Worm (Caenorhabditis elegans) whole organism, L4 larva: ENCODE data around the gene irld-24.

ENCODE experiments used
- D1046.2 ChIP-seq: fragments of 200-800 bp; sonication (Bioruptor generic); IDR thresholded peaks from 2 replicates; pipeline ENCODE4 v1.3.6; 2022; ENCODE audit warnings: missing genetic modification characterization, missing compliant biosample characterization
- F49E8.2 ChIP-seq: sonication (generic microtip); optimal IDR thresholded peaks from 2 replicates; lab custom pipeline; 2016; ENCODE audit warnings: missing compliant biosample characterization, mild to moderate bottlenecking, missing genetic modification characterization, borderline replicate concordance
- R02D3.7 ChIP-seq: fragments of 150-350 bp; sonication (generic microtip); optimal IDR thresholded peaks from 3 replicates; lab custom pipeline; 2014; ENCODE audit warnings: missing biosample characterization, missing genetic modification characterization
- T20F7.1 ChIP-seq: fragments of 200-800 bp; sonication (Bioruptor generic); optimal IDR thresholded peaks from 2 replicates; lab custom pipeline; 2018; ENCODE audit warnings: mild to moderate bottlenecking, missing genetic modification characterization, missing compliant biosample characterization
- T26A8.4 ChIP-seq: fragments of 200-800 bp; sonication (Bioruptor generic); IDR thresholded peaks from 2 replicates; pipeline ENCODE4 v1.3.6; 2022; ENCODE audit warnings: missing genetic modification characterization, missing compliant biosample characterization
- Y105C5A.15 ChIP-seq: fragments of 200-800 bp; sonication (Bioruptor generic); IDR thresholded peaks from 2 replicates; pipeline ENCODE4 v1.3.6; 2022; ENCODE audit warnings: missing genetic modification characterization, missing compliant biosample characterization
- Y48G9A.11 ChIP-seq: fragments of 200-800 bp; sonication (Bioruptor generic); IDR thresholded peaks from 2 replicates; pipeline ENCODE4 v1.3.6; 2022; ENCODE audit warnings: missing genetic modification reagents, missing genetic modification characterization, missing compliant biosample characterization
- Y75B8A.6 ChIP-seq: fragments of 200-800 bp; sonication (Bioruptor generic); IDR thresholded peaks from 2 replicates; pipeline ENCODE4 v1.3.6; 2022; ENCODE audit warnings: missing genetic modification reagents, missing genetic modification characterization, missing compliant biosample characterization
- ama-1 ChIP-seq: fragments of 150-350 bp; optimal IDR thresholded peaks from 2 replicates; lab custom pipeline; 2014; ENCODE audit warnings: inconsistent platforms, mixed read lengths
- ceh-20 ChIP-seq: fragments of 200-800 bp; sonication (Bioruptor generic); IDR thresholded peaks from 2 replicates; pipeline ENCODE4 v1.3.6; 2022; ENCODE audit warnings: missing genetic modification reagents, missing genetic modification characterization, missing compliant biosample characterization
- ceh-62 ChIP-seq: sonication (generic microtip); optimal IDR thresholded peaks from 2 replicates; lab custom pipeline; 2017; ENCODE audit warnings: missing biosample characterization, missing genetic modification characterization
- ceh-82 ChIP-seq: sonication (generic microtip); optimal IDR thresholded peaks from 2 replicates; lab custom pipeline; 2017; ENCODE audit warnings: missing biosample characterization, missing genetic modification characterization
- ces-1 ChIP-seq: fragments of 150-350 bp; sonication (generic microtip); optimal IDR thresholded peaks from 4 replicates; lab custom pipeline; 2014; ENCODE audit warnings: missing biosample characterization, missing genetic modification reagents, missing genetic modification characterization
- daf-16 ChIP-seq, 3 experiments: sonication (generic microtip); optimal IDR thresholded peaks; 2 replicates each; lab custom pipeline; 2016 to 2017; ENCODE audit warnings: missing genetic modification characterization in 3 of 3, missing genetic modification reagents in 3 of 3, mild to moderate bottlenecking in 2 of 3, missing compliant biosample characterization in 2 of 3, missing biosample characterization in 1 of 3, moderate library complexity in 1 of 3
- duxl-1 ChIP-seq: sonication (generic microtip); optimal IDR thresholded peaks from 2 replicates; lab custom pipeline; 2016; ENCODE audit warnings: mild to moderate bottlenecking, missing genetic modification characterization, moderate library complexity, missing compliant biosample characterization; ENCODE audit not compliant: poor library complexity
- egl-27 ChIP-seq: sonication (generic microtip); optimal IDR thresholded peaks from 3 replicates; lab custom pipeline; 2017; ENCODE audit warnings: missing biosample characterization, missing genetic modification reagents, missing genetic modification characterization
- lin-13 ChIP-seq: fragments of 150-350 bp; optimal IDR thresholded peaks from 2 replicates; lab custom pipeline; 2014; ENCODE audit warnings: missing biosample characterization, missing genetic modification reagents, missing genetic modification characterization
- lin-15B ChIP-seq: fragments of 150-350 bp; sonication (generic microtip); optimal IDR thresholded peaks from 3 replicates; lab custom pipeline; 2014; ENCODE audit warnings: missing biosample characterization, missing genetic modification characterization
- lin-29 ChIP-seq: fragments of 200-800 bp; sonication (Bioruptor generic); IDR thresholded peaks from 2 replicates; pipeline ENCODE4 v1.3.6; 2022; ENCODE audit warnings: missing genetic modification reagents, missing genetic modification characterization, missing compliant biosample characterization
- lin-39 ChIP-seq: fragments of 150-350 bp; optimal IDR thresholded peaks from 2 replicates; lab custom pipeline; 2014; ENCODE audit warnings: missing biosample characterization, missing genetic modification reagents, missing genetic modification characterization
- madf-9 ChIP-seq: fragments of 200-800 bp; sonication (Bioruptor generic); conservative IDR thresholded peaks from 2 replicates; pipeline ENCODE4 v1.3.6; 2022; ENCODE audit warnings: missing genetic modification reagents, missing genetic modification characterization, missing compliant biosample characterization
- mep-1 ChIP-seq: fragments of 150-350 bp; sonication (generic microtip); optimal IDR thresholded peaks from 3 replicates; lab custom pipeline; 2014; ENCODE audit warnings: missing biosample characterization, missing genetic modification characterization
- mes-2 ChIP-seq: sonication (generic microtip); optimal IDR thresholded peaks from 2 replicates; lab custom pipeline; 2016; ENCODE audit warnings: missing genotype, mild to moderate bottlenecking, missing genetic modification characterization, missing compliant biosample characterization; ENCODE audit not compliant: poor library complexity, severe bottlenecking
- mxl-3 ChIP-seq: fragments of 200-800 bp; sonication (Bioruptor generic); optimal IDR thresholded peaks from 2 replicates; lab custom pipeline; 2018; ENCODE audit warnings: mild to moderate bottlenecking, missing genetic modification characterization, missing compliant biosample characterization
- nhr-10 ChIP-seq: fragments of 150-350 bp; optimal IDR thresholded peaks from 2 replicates; lab custom pipeline; 2014; ENCODE audit warnings: missing biosample characterization, missing genetic modification characterization
- nhr-102 ChIP-seq: sonication (generic microtip); optimal IDR thresholded peaks from 2 replicates; lab custom pipeline; 2016; ENCODE audit warnings: mild to moderate bottlenecking, missing genetic modification characterization, moderate library complexity, missing compliant biosample characterization
- nhr-237 ChIP-seq: sonication (generic microtip); optimal IDR thresholded peaks from 2 replicates; lab custom pipeline; 2017; ENCODE audit warnings: missing biosample characterization, missing genetic modification characterization
- nhr-42 ChIP-seq: fragments of 200-800 bp; sonication (Bioruptor generic); IDR thresholded peaks from 2 replicates; pipeline ENCODE4 v1.3.6; 2022; ENCODE audit warnings: missing genetic modification characterization, missing compliant biosample characterization
- nhr-77 ChIP-seq: fragments of 150-350 bp; optimal IDR thresholded peaks from 2 replicates; lab custom pipeline; 2014; ENCODE audit warnings: missing biosample characterization, missing genetic modification characterization
- pha-4 ChIP-seq, 2 experiments: fragments of 150-350 bp in 1 of 2; fragments of 200-800 bp in 1 of 2; sonication (Bioruptor generic) in 1 of 2; IDR thresholded peaks in 1 of 2; optimal IDR thresholded peaks in 1 of 2; 2 replicates each; pipeline versions ENCODE4 v1.3.6 to Lab custom; 2014 to 2022; ENCODE audit warnings: missing genetic modification characterization in 2 of 2, missing genetic modification reagents in 2 of 2, missing biosample characterization in 1 of 2, missing compliant biosample characterization in 1 of 2
- php-3 ChIP-seq: fragments of 200-800 bp; sonication (Bioruptor generic); IDR thresholded peaks from 2 replicates; pipeline ENCODE4 v1.3.6; 2022; ENCODE audit warnings: missing genetic modification reagents, missing genetic modification characterization, missing compliant biosample characterization
- rbr-2 ChIP-seq: sonication (generic microtip); optimal IDR thresholded peaks from 2 replicates; lab custom pipeline; 2016; ENCODE audit warnings: missing genotype, missing genetic modification characterization, missing compliant biosample characterization
- saeg-2 ChIP-seq: fragments of 200-800 bp; sonication (Bioruptor generic); IDR thresholded peaks from 2 replicates; pipeline ENCODE4 v1.3.6; 2022; ENCODE audit warnings: missing genetic modification reagents, missing genetic modification characterization, missing compliant biosample characterization
- snpc-4 ChIP-seq: fragments of 150-350 bp; optimal IDR thresholded peaks from 2 replicates; lab custom pipeline; 2014; ENCODE audit warnings: missing biosample characterization, missing genetic modification characterization
- unc-39 ChIP-seq: sonication (generic microtip); optimal IDR thresholded peaks from 2 replicates; lab custom pipeline; 2017; ENCODE audit warnings: missing biosample characterization, missing genetic modification characterization
- zfp-3 ChIP-seq: fragments of 200-800 bp; sonication (Bioruptor generic); conservative IDR thresholded peaks from 2 replicates; pipeline ENCODE4 v1.3.6; 2022; ENCODE audit warnings: missing genetic modification reagents, missing genetic modification characterization, missing compliant biosample characterization
- zip-11 ChIP-seq: fragments of 200-800 bp; sonication (Bioruptor generic); IDR thresholded peaks from 2 replicates; pipeline ENCODE4 v1.3.6; 2022; ENCODE audit warnings: missing genetic modification characterization, missing compliant biosample characterization
- zip-2 ChIP-seq: fragments of 150-350 bp; optimal IDR thresholded peaks from 2 replicates; lab custom pipeline; 2014; ENCODE audit warnings: missing biosample characterization, missing genetic modification characterization

irld-24 gene

DNA sequence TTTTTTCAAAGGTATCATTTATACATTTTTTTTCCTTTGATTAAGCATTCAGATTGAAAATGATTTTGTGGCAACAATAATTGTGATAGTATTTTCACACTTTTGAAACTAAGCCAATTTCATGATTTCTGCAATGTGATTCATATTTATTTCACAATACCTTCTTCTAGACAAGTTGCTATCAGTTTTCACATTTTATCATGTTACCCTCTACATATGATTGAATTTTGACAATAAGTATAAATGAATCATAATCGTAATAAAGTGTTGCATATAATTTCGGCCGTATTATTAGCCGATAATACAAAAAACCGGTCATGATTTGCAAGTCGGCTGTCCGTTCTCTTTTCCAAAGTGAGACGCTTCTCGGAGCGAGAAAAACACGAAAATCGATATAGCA, 27.0 kb upstream of the irld-24 start (continued):
- TF ChIP-seq mxl-3 (GFP tag; lab: Kevin White, UChicago) (no peak), Y48G9A.11 (no peak), daf-16 (GFP tag; optimal IDR thresholded peaks at IDR 0.05; lab: Kevin White, UChicago) (no peak), daf-16 (tag; optimal IDR thresholded peaks at IDR 0.05; lab: Kevin White, UChicago) (peak; percentile 29), Y105C5A.15 (GFP tag; lab: Robert Waterston, UW) (no peak), zip-11 (GFP tag; lab: Robert Waterston, UW) (no peak), R02D3.7 (no peak), lin-39 (tag; lab: Kevin White, UChicago) (no peak), php-3 (0 out of 2 replicates have a peak, but pooled peaks have one; percentile 29), zfp-3 (GFP tag; lab: Robert Waterston, UW) (no peak), mes-2 (no peak), Y75B8A.6 (GFP tag; lab: Robert Waterston, UW) (no peak), ceh-82 (no peak), saeg-2 (no peak), duxl-1 (tag; lab: Kevin White, UChicago) (no peak), ama-1 (lab: Kevin White, UChicago) (no peak), unc-39 (no peak), pha-4 (GFP tag; IDR thresholded peaks at IDR 0.05; lab: Robert Waterston, UW) (no peak), pha-4 (tag; optimal IDR thresholded peaks at IDR 0.05; lab: Kevin White, UChicago) (no peak), D1046.2 (GFP tag; lab: Robert Waterston, UW) (no peak), lin-15B (tag; lab: Kevin White, UChicago) (no peak), zip-2 (tag; lab: Kevin White, UChicago) (no peak), ceh-62 (tag; lab: Kevin White, UChicago) (no peak), nhr-102 (tag; lab: Kevin White, UChicago) (no peak), lin-13 (no peak), mep-1 (tag; lab: Kevin White, UChicago) (peak; percentile 17), nhr-237 (tag; lab: Kevin White, UChicago) (no peak), lin-29 (GFP tag; lab: Robert Waterston, UW) (no peak), egl-27 (tag; lab: Kevin White, UChicago) (no peak), T20F7.1 (GFP tag; lab: Kevin White, UChicago) (no peak), rbr-2 (no peak)

DNA sequence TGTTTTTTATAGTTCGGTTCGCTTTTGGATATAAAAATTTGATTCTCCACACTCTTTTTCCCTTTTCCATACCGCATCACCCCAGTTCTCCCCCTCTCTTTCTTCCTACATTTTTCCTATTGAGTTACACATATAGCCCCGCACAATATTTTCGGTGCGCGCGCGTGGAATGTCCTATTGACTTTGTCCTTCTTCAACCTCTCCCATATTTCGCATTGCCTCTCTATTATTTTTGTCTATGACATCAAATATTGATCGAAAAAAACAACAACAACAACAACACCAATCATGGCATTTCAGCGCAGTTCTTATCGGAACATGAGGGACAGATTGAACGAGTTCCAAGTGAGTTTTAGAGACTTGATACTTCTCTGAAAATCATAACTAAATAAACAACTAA, 26.6 kb upstream of the irld-24 start, which contains the start of gene syx-2:
TSS of gene syx-2 (plus strand) at position 301 of the 400 bp plus-strand sequence.
- TF ChIP-seq ceh-20 (GFP tag; lab: Robert Waterston, UW), result no peak
- TF ChIP-seq egl-27 (tag; lab: Kevin White, UChicago), result no peak
- TF ChIP-seq T26A8.4, result no peak
- TF ChIP-seq Y105C5A.15 (GFP tag; lab: Robert Waterston, UW), result no peak
- TF ChIP-seq madf-9 (GFP tag; lab: Robert Waterston, UW), result no peak
- no peak for TF ChIP-seq nhr-10 (tag; lab: Kevin White, UChicago)
- TF ChIP-seq nhr-77, result no peak
- no peak for TF ChIP-seq nhr-42
- TF ChIP-seq pha-4 (GFP tag; IDR thresholded peaks at IDR 0.05; lab: Robert Waterston, UW), result no peak
- TF ChIP-seq pha-4 (tag; optimal IDR thresholded peaks at IDR 0.05; lab: Kevin White, UChicago), result no peak
- TF ChIP-seq snpc-4 (tag; lab: Kevin White, UChicago), result no peak
- no peak for TF ChIP-seq lin-13
- no peak for TF ChIP-seq ces-1 (GFP tag; lab: Kevin White, UChicago)
- no peak for TF ChIP-seq F49E8.2 (tag; lab: Kevin White, UChicago)

DNA sequence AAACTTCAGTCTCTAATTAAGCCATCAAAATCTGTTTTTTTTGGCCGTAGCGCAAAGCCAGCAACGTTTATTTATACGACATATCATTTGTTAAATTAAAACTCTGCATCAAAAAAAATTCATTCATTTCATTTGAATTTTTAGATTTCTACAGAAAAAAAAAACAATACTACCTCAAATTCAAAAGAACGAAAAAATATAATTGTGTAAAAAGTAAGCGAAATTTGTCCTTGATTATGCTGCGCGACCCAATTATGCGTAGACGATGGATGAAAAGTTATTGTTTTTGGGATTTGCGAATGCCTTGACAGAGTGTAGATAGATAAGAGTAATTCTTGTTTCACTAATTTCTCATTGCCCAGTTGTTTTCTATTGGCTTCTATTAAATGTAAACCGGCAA, 23.2 kb upstream of the irld-24 start, which contains the start of gene F48F7.3:
TSS of gene F48F7.3 (plus strand) at position 301 of the 400 bp plus-strand sequence.
- TF ChIP-seq zfp-3 (GFP tag; lab: Robert Waterston, UW) (no peak), zip-2 (tag; lab: Kevin White, UChicago) (no peak)
